Worm (Caenorhabditis elegans): Measurements from ENCODE around the gene spe-36.

- no peak for TF ChIP-seq nhr-12 (tag; optimal IDR thresholded peaks at IDR 0.05)
- TF ChIP-seq unc-39 (tag; optimal IDR thresholded peaks at IDR 0.05), result no peak
Measured at ce11 chrIV:11623060-11623459, 31.0 kb upstream of the spe-36 start, which contains the start of gene lys-4.
